Fruit fly (Drosophila melanogaster) whole organism, prepupa: ENCODE data around the gene CG31917.

Experiments used
- CG10669 ChIP-seq: fragments of 200-800 bp; sonication (Bioruptor generic); optimal IDR thresholded peaks from 3 replicates; lab custom pipeline; 2018; ENCODE audit warnings: missing biosample characterization, mild to moderate bottlenecking, missing genetic modification characterization, moderate library complexity
- CG11902 ChIP-seq: fragments of 200-800 bp; sonication (Bioruptor generic); optimal IDR thresholded peaks from 3 replicates; lab custom pipeline; 2016; ENCODE audit warnings: missing biosample characterization, missing genetic modification characterization
- CG15336 ChIP-seq: fragments of 200-800 bp; sonication (Bioruptor generic); IDR thresholded peaks from 2 replicates; pipeline ENCODE4 v1.3.6; 2022; ENCODE audit warnings: missing biosample characterization, missing genetic modification characterization
- CG1621 ChIP-seq: fragments of 200-800 bp; sonication (Bioruptor generic); optimal IDR thresholded peaks from 3 replicates; lab custom pipeline; 2018; ENCODE audit warnings: missing biosample characterization, mild to moderate bottlenecking, missing genetic modification characterization
- CG16779 ChIP-seq: fragments of 200-800 bp; sonication (Bioruptor generic); optimal IDR thresholded peaks from 3 replicates; lab custom pipeline; 2017; ENCODE audit warnings: missing biosample characterization, mild to moderate bottlenecking, missing genetic modification characterization
- CG3032 ChIP-seq: fragments of 200-800 bp; optimal IDR thresholded peaks from 2 replicates; lab custom pipeline; 2019; ENCODE audit warnings: missing biosample characterization, mild to moderate bottlenecking, missing genetic modification characterization, moderate library complexity
- CG31627 ChIP-seq: fragments of 200-800 bp; sonication (Bioruptor generic); optimal IDR thresholded peaks from 3 replicates; lab custom pipeline; 2016; ENCODE audit warnings: missing biosample characterization, missing genetic modification characterization
- CG32006 ChIP-seq: fragments of 200-800 bp; sonication (Bioruptor generic); optimal IDR thresholded peaks from 3 replicates; lab custom pipeline; 2017; ENCODE audit warnings: missing biosample characterization, mild to moderate bottlenecking, missing genetic modification characterization
- CG34406 ChIP-seq: fragments of 200-800 bp; sonication (Bioruptor generic); optimal IDR thresholded peaks from 3 replicates; lab custom pipeline; 2016; ENCODE audit warnings: missing biosample characterization, missing genetic modification characterization
- CG3919 ChIP-seq: fragments of 200-800 bp; sonication (Bioruptor generic); optimal IDR thresholded peaks from 3 replicates; lab custom pipeline; 2016; ENCODE audit warnings: missing biosample characterization, missing genetic modification characterization
- CG4318 ChIP-seq: fragments of 200-800 bp; sonication (Bioruptor generic); optimal IDR thresholded peaks from 3 replicates; lab custom pipeline; 2017; ENCODE audit warnings: missing biosample characterization, mild to moderate bottlenecking, missing genetic modification characterization
- CG6163 ChIP-seq: fragments of 200-800 bp; sonication (Bioruptor generic); IDR thresholded peaks from 3 replicates; pipeline ENCODE4 v1.3.6; 2022; ENCODE audit warnings: missing biosample characterization, missing genetic modification characterization
- CG6276 ChIP-seq: fragments of 200-800 bp; sonication (Bioruptor generic); optimal IDR thresholded peaks from 2 replicates; lab custom pipeline; 2017; ENCODE audit warnings: missing biosample characterization, mild to moderate bottlenecking, missing genetic modification characterization
- CG6792 ChIP-seq: fragments of 200-800 bp; sonication (Bioruptor generic); optimal IDR thresholded peaks from 3 replicates; lab custom pipeline; 2016; ENCODE audit warnings: missing biosample characterization, missing genetic modification characterization
- CG6808 ChIP-seq: fragments of 200-800 bp; sonication (Bioruptor generic); optimal IDR thresholded peaks from 3 replicates; lab custom pipeline; 2017; ENCODE audit warnings: missing biosample characterization, missing genetic modification characterization, mild to moderate bottlenecking, moderate library complexity, missing genetic modification reagents
- CG6854 ChIP-seq: fragments of 200-800 bp; sonication (Bioruptor generic); optimal IDR thresholded peaks from 2 replicates; lab custom pipeline; 2017; ENCODE audit warnings: missing biosample characterization, mild to moderate bottlenecking, missing genetic modification characterization
- CG7368 ChIP-seq: fragments of 200-800 bp; sonication (Bioruptor generic); optimal IDR thresholded peaks from 3 replicates; lab custom pipeline; 2016; ENCODE audit warnings: missing biosample characterization, missing genetic modification characterization
- CG8119 ChIP-seq: fragments of 200-800 bp; sonication (Bioruptor generic); IDR thresholded peaks from 3 replicates; pipeline ENCODE4 v1.3.6; 2022; ENCODE audit warnings: missing biosample characterization, missing genetic modification characterization
- CG8632 ChIP-seq: fragments of 200-800 bp; sonication (Bioruptor generic); optimal IDR thresholded peaks from 3 replicates; lab custom pipeline; 2016; ENCODE audit warnings: missing biosample characterization, missing genetic modification characterization
- CG9139 ChIP-seq: fragments of 200-800 bp; sonication (Bioruptor generic); optimal IDR thresholded peaks from 3 replicates; lab custom pipeline; 2017; ENCODE audit warnings: missing biosample characterization, mild to moderate bottlenecking, missing genetic modification characterization
- Eip75B ChIP-seq: fragments of 200-800 bp; sonication (Bioruptor generic); optimal IDR thresholded peaks from 3 replicates; lab custom pipeline; 2016; ENCODE audit warnings: missing biosample characterization, missing genetic modification characterization
- Eip78C ChIP-seq: fragments of 200-800 bp; sonication (Bioruptor generic); peaks from one replicate; lab custom pipeline; 2016; ENCODE audit warnings: missing biosample characterization, missing genetic modification characterization
- Ets21C ChIP-seq: fragments of 200-800 bp; sonication (Bioruptor generic); optimal IDR thresholded peaks from 3 replicates; lab custom pipeline; 2016; ENCODE audit warnings: missing biosample characterization, missing genetic modification characterization
- Gug ChIP-seq: fragments of 200-800 bp; sonication (Bioruptor generic); IDR thresholded peaks from 2 replicates; pipeline ENCODE4 v1.3.6; 2022; ENCODE audit warnings: missing biosample characterization, missing genetic modification characterization
- Hr39 ChIP-seq: fragments of 200-800 bp; sonication (Bioruptor generic); optimal IDR thresholded peaks from 2 replicates; lab custom pipeline; 2016; ENCODE audit warnings: missing biosample characterization, missing genetic modification characterization
- Hr4 ChIP-seq: fragments of 200-800 bp; sonication (Bioruptor generic); optimal IDR thresholded peaks from 3 replicates; lab custom pipeline; 2016; ENCODE audit warnings: missing biosample characterization, missing genetic modification characterization
- Lpt ChIP-seq: fragments of 200-800 bp; sonication (Bioruptor generic); optimal IDR thresholded peaks from 3 replicates; lab custom pipeline; 2016; ENCODE audit warnings: missing biosample characterization, missing genetic modification characterization
- Met ChIP-seq: fragments of 200-800 bp; sonication (Bioruptor generic); optimal IDR thresholded peaks from 3 replicates; lab custom pipeline; 2016; ENCODE audit warnings: missing biosample characterization, missing genetic modification characterization
- OdsH ChIP-seq: fragments of 200-800 bp; sonication (Bioruptor generic); optimal IDR thresholded peaks from 3 replicates; lab custom pipeline; 2016; ENCODE audit warnings: missing biosample characterization, missing genetic modification characterization
- Smox ChIP-seq: fragments of 200-800 bp; sonication (Bioruptor generic); optimal IDR thresholded peaks from 3 replicates; lab custom pipeline; 2016; ENCODE audit warnings: missing biosample characterization, missing genetic modification characterization
- Sox14 ChIP-seq: fragments of 200-800 bp; sonication (Bioruptor generic); optimal IDR thresholded peaks from 3 replicates; lab custom pipeline; 2016; ENCODE audit warnings: missing biosample characterization, missing genetic modification characterization
- achi ChIP-seq: fragments of 200-800 bp; sonication (Bioruptor generic); optimal IDR thresholded peaks from 3 replicates; lab custom pipeline; 2016; ENCODE audit warnings: missing biosample characterization, missing genetic modification characterization
- acj6 ChIP-seq: fragments of 200-800 bp; sonication (Bioruptor generic); optimal IDR thresholded peaks from 3 replicates; lab custom pipeline; 2016; ENCODE audit warnings: missing biosample characterization, missing genetic modification characterization
- cyc ChIP-seq: fragments of 200-800 bp; sonication (Bioruptor generic); optimal IDR thresholded peaks from 3 replicates; lab custom pipeline; 2016; ENCODE audit warnings: missing biosample characterization, missing genetic modification characterization
- dac ChIP-seq: fragments of 200-800 bp; sonication (Bioruptor generic); optimal IDR thresholded peaks from 2 replicates; lab custom pipeline; 2017; ENCODE audit warnings: missing biosample characterization, mild to moderate bottlenecking, missing genetic modification characterization
- dsx ChIP-seq: fragments of 200-800 bp; optimal IDR thresholded peaks from 3 replicates; lab custom pipeline; 2019; ENCODE audit warnings: missing biosample characterization, mild to moderate bottlenecking, missing genetic modification characterization, moderate library complexity; ENCODE audit not compliant: poor library complexity, severe bottlenecking
- eg ChIP-seq: fragments of 200-800 bp; sonication (Bioruptor generic); IDR thresholded peaks from 3 replicates; pipeline ENCODE4 v1.3.6; 2022; ENCODE audit warnings: missing biosample characterization, missing genetic modification characterization
- esn ChIP-seq: fragments of 200-800 bp; sonication (Bioruptor generic); optimal IDR thresholded peaks from 2 replicates; lab custom pipeline; 2016; ENCODE audit warnings: missing biosample characterization, mild to moderate bottlenecking, missing genetic modification characterization, moderate library complexity
- fkh ChIP-seq: fragments of 200-800 bp; sonication (Bioruptor generic); optimal IDR thresholded peaks from 3 replicates; lab custom pipeline; 2017; ENCODE audit warnings: missing biosample characterization, mild to moderate bottlenecking, missing genetic modification characterization, moderate library complexity
- lz ChIP-seq: fragments of 200-800 bp; sonication (Bioruptor generic); optimal IDR thresholded peaks from 3 replicates; lab custom pipeline; 2016; ENCODE audit warnings: missing biosample characterization, missing genetic modification characterization
- net ChIP-seq: fragments of 200-800 bp; sonication (Bioruptor generic); optimal IDR thresholded peaks from 3 replicates; lab custom pipeline; 2016; ENCODE audit warnings: missing biosample characterization, missing genetic modification characterization
- pdm3 ChIP-seq: fragments of 200-800 bp; sonication (Bioruptor generic); optimal IDR thresholded peaks from 3 replicates; lab custom pipeline; 2016; ENCODE audit warnings: missing biosample characterization, missing genetic modification characterization
- salr ChIP-seq, 2 experiments: fragments of 200-800 bp; sonication (Bioruptor generic); optimal IDR thresholded peaks; 3 replicates each; lab custom pipeline; 2016 to 2018; ENCODE audit warnings: missing biosample characterization in 2 of 2, missing genetic modification characterization in 2 of 2, mild to moderate bottlenecking in 1 of 2
- ss ChIP-seq, 2 experiments: fragments of 200-800 bp; sonication (Bioruptor generic); optimal IDR thresholded peaks; 2 replicates in 1 of 2; 3 replicates in 1 of 2; lab custom pipeline; 2017 to 2018; ENCODE audit warnings: mild to moderate bottlenecking in 2 of 2, missing biosample characterization in 2 of 2, missing genetic modification characterization in 2 of 2, moderate library complexity in 1 of 2
- svp ChIP-seq: fragments of 200-800 bp; sonication (Bioruptor generic); peaks from one replicate; lab custom pipeline; 2016; ENCODE audit warnings: missing biosample characterization, missing genetic modification characterization
- topi ChIP-seq: fragments of 200-800 bp; sonication (Bioruptor generic); optimal IDR thresholded peaks from 3 replicates; lab custom pipeline; 2016; ENCODE audit warnings: missing biosample characterization, missing genetic modification characterization
- vri ChIP-seq: fragments of 200-800 bp; sonication (Bioruptor generic); optimal IDR thresholded peaks from 3 replicates; lab custom pipeline; 2016; ENCODE audit warnings: missing biosample characterization, mild to moderate bottlenecking, missing genetic modification characterization

Gene CG31917

dm6 chr2L:5043495-5044146 lies 33.0 kb upstream of the CG31917 start (continued):
- peak; percentile 75 for TF ChIP-seq dac
- TF ChIP-seq Eip75B (GFP tag; lab: Kevin White, UChicago), result peak; percentile 53
- peak; percentile 61 for TF ChIP-seq CG6808 (GFP tag; lab: Kevin White, UChicago)
- peak; percentile 72 for TF ChIP-seq CG6276 (GFP tag; lab: Kevin White, UChicago)
- peak; percentile 72 for TF ChIP-seq Hr39 (GFP tag; lab: Kevin White, UChicago)
- peak; percentile 68 for TF ChIP-seq net (GFP tag; lab: Kevin White, UChicago)
- TF ChIP-seq CG7368, result peak; percentile 52
- peak; percentile 76 for TF ChIP-seq CG4318 (GFP tag; lab: Kevin White, UChicago)
- TF ChIP-seq CG34406 (GFP tag; lab: Kevin White, UChicago), result peak; percentile 56

dm6 chr2L:5043043-5043442 lies 32.4 kb upstream of the CG31917 start, which contains the start of the genes CG33995, CG44000 and CG44001:
TSS of gene CG33995 (plus strand) at chr2L:5043270.
TSS of gene CG44000 (plus strand) at chr2L:5043270.
TSS of gene CG44001 (plus strand) at chr2L:5043270.
- peak; percentile 73 for TF ChIP-seq fkh (GFP tag; lab: Kevin White, UChicago)
- no peak for TF ChIP-seq CG11902
- peak; percentile 33 for TF ChIP-seq OdsH
- TF ChIP-seq Hr39 (GFP tag; lab: Kevin White, UChicago), result peak; percentile 39
- peak; percentile 14 for TF ChIP-seq acj6 (GFP tag; lab: Kevin White, UChicago)
- TF ChIP-seq CG6163 (GFP tag; lab: Robert Waterston, UW), result no peak
- TF ChIP-seq dsx (GFP tag; lab: Kevin White, UChicago), result peak; percentile 8
- TF ChIP-seq Gug (GFP tag; lab: Robert Waterston, UW), result no peak
- peak; percentile 54 for TF ChIP-seq CG3919 (GFP tag; lab: Kevin White, UChicago)
- peak; percentile 4 for TF ChIP-seq CG7368
- TF ChIP-seq CG6792 (GFP tag; lab: Kevin White, UChicago), result peak; percentile 2
- no peak for TF ChIP-seq CG9139 (GFP tag; lab: Kevin White, UChicago)
- TF ChIP-seq Ets21C (GFP tag; lab: Kevin White, UChicago), result peak; percentile 29
- TF ChIP-seq svp (GFP tag; lab: Kevin White, UChicago), result peak; percentile 76
- peak; percentile 20 for TF ChIP-seq Hr4 (GFP tag; lab: Kevin White, UChicago)
- peak; percentile 26 for TF ChIP-seq Smox (GFP tag; lab: Kevin White, UChicago)
- TF ChIP-seq ss (GFP tag; optimal IDR thresholded peaks at IDR 0.05; lab: Kevin White, UChicago), result no peak
- no peak for TF ChIP-seq CG32006
- no peak for TF ChIP-seq CG6808 (GFP tag; lab: Kevin White, UChicago)
- no peak for TF ChIP-seq CG1621 (tag; lab: Kevin White, UChicago)
- TF ChIP-seq esn (GFP tag; lab: Kevin White, UChicago), result peak; percentile 52
- peak; percentile 28 for TF ChIP-seq Met (GFP tag; lab: Kevin White, UChicago)
- TF ChIP-seq cyc (GFP tag; lab: Kevin White, UChicago), result peak; percentile 53
- no peak for TF ChIP-seq CG6276 (GFP tag; lab: Kevin White, UChicago)
- TF ChIP-seq Lpt (GFP tag; lab: Kevin White, UChicago), result no peak
- peak; percentile 42 for TF ChIP-seq Eip75B (GFP tag; lab: Kevin White, UChicago)
- TF ChIP-seq lz (GFP tag; lab: Kevin White, UChicago), result peak; percentile 46
- peak; percentile 37 for TF ChIP-seq pdm3
- TF ChIP-seq salr (GFP tag; optimal IDR thresholded peaks at IDR 0.05; lab: Kevin White, UChicago), result no peak
- TF ChIP-seq topi (GFP tag; lab: Kevin White, UChicago), result peak; percentile 42
- no peak for TF ChIP-seq CG8632 (GFP tag; lab: Kevin White, UChicago)
- no peak for TF ChIP-seq net (GFP tag; lab: Kevin White, UChicago)
- peak; percentile 47 for TF ChIP-seq CG3032 (tag; lab: Kevin White, UChicago)
- peak; percentile 61 for TF ChIP-seq CG31627 (GFP tag; lab: Kevin White, UChicago)
- peak; percentile 70 for TF ChIP-seq Sox14 (GFP tag; lab: Kevin White, UChicago)
- TF ChIP-seq CG16779 (tag; lab: Kevin White, UChicago), result no peak
- TF ChIP-seq Eip78C (GFP tag; lab: Kevin White, UChicago), result peak; percentile 81
- TF ChIP-seq CG6854 (GFP tag; lab: Kevin White, UChicago), result no peak
- no peak for TF ChIP-seq CG8119 (GFP tag; lab: Robert Waterston, UW)
- TF ChIP-seq vri (GFP tag; lab: Kevin White, UChicago), result peak; percentile 66
- peak; percentile 43; the same call in 2 of the 3 replicates for TF ChIP-seq eg (GFP tag; lab: Robert Waterston, UW)
- no peak for TF ChIP-seq dac
- TF ChIP-seq CG15336, result no peak
- TF ChIP-seq achi (GFP tag; lab: Kevin White, UChicago), result peak; percentile 5
- no peak for TF ChIP-seq CG10669 (GFP tag; lab: Kevin White, UChicago)
